Fruit fly (Drosophila melanogaster) Kc167 (cell line): Measurements from ENCODE around the gene CG15219.

ENCODE experiments used
- Sin3A ChIP-seq: fragments of >200 bp; optimal IDR thresholded peaks from 2 replicates; lab custom pipeline; 2018; ENCODE audit warnings: missing external identifiers
- h ChIP-seq: fragments of >200 bp; optimal IDR thresholded peaks from 3 replicates; lab custom pipeline; 2018; ENCODE audit warnings: missing external identifiers
- insv ChIP-seq: fragments of >200 bp; optimal IDR thresholded peaks from 3 replicates; lab custom pipeline; 2018; ENCODE audit warnings: missing external identifiers
- ttk ChIP-seq: sonication (Bioruptor generic); optimal IDR thresholded peaks from 2 replicates; lab custom pipeline; 2017; ENCODE audit warnings: missing external identifiers

dm6 chr2L:22139960-22140359 is 34.6 kb upstream of the CG15219 start:
- TF ChIP-seq ttk (lab: Kevin White, UChicago) = no peak
- TF ChIP-seq insv (lab: Kevin White, UChicago) = no peak
- TF ChIP-seq Sin3A (lab: Kevin White, UChicago) = no peak
- TF ChIP-seq h = no peak
